Fruit fly (Drosophila melanogaster): ENCODE measurements around the gene heca.

The heca gene

DNA sequence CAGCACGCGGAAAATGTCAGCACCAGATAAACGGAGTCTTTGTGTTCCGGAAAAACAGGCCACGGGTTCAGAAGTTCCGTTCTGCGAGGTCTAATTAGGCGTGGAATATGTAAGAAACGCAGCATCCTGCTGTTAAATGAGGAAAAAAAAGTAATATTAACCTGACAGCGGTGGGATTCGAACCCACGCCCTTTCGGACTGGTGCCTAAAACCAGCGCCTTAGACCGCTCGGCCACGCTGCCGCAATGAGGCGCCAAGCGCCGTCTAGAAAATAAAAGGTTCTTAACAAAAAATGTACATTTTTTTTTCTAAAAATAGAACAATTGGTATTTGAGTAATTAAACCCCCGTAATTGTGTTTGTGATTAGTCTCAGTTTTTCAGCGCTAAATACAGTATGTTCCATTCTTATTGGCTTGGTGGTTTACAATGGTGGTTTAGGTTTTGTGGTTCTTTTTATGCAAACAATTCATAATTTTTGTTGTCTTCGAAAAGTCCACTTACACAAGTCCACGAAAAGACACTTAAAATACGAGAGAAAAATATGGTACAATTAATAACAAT, 29.8 kb upstream of the heca start (continued):
- TF ChIP-seq hb (GFP tag; IDR thresholded peaks at IDR 0.05; ENCODE audit: partially characterized antibody) (peak; percentile 46; the same call in 1 of the 3 replicates), inv (GFP tag; IDR thresholded peaks at IDR 0.05; ENCODE audit: partially characterized antibody) (peak; percentile 37; the same call in 1 of the 2 replicates), exex (tag; optimal IDR thresholded peaks at IDR 0.05) (peak; percentile 56), otp (GFP tag; IDR thresholded peaks at IDR 0.05) (0 out of 3 replicates have a peak, but pooled peaks have one; percentile 6), Scr (GFP tag; IDR thresholded peaks at IDR 0.05; ENCODE audit: partially characterized antibody) (peak; percentile 51), CG3163 (GFP tag; optimal IDR thresholded peaks at IDR 0.05) (no peak), Trl (optimal IDR thresholded peaks at IDR 0.05) (no peak), Trl (GFP tag; optimal IDR thresholded peaks at IDR 0.05) (no peak), bbx (GFP tag; IDR thresholded peaks at IDR 0.05; ENCODE audit: partially characterized antibody) (peak; percentile 56), Neu2 (GFP tag; optimal IDR thresholded peaks at IDR 0.05; ENCODE audit: borderline replicate concordance) (no peak), Lpt (GFP tag; optimal IDR thresholded peaks at IDR 0.05) (no peak), CG6765 (GFP tag; optimal IDR thresholded peaks at IDR 0.05) (no peak), CG2120 (GFP tag; optimal IDR thresholded peaks at IDR 0.05) (peak; percentile 12), HLH4C (GFP tag; IDR thresholded peaks at IDR 0.05; ENCODE audit: partially characterized antibody) (peak; percentile 62), mld (GFP tag; IDR thresholded peaks at IDR 0.05; ENCODE audit: partially characterized antibody) (0 out of 3 replicates have a peak, but pooled peaks have one; percentile 39), CG9609 (GFP tag; optimal IDR thresholded peaks at IDR 0.05) (no peak), nerfin-2 (GFP tag; IDR thresholded peaks at IDR 0.05; ENCODE audit: partially characterized antibody) (peak; percentile 50; the same call in 1 of the 2 replicates), CG18764 (GFP tag; optimal IDR thresholded peaks at IDR 0.05) (no peak), lab (GFP tag; optimal IDR thresholded peaks at IDR 0.05) (peak; percentile 21), hbn (GFP tag; IDR thresholded peaks at IDR 0.05; ENCODE audit: partially characterized antibody) (no peak), BtbVII (GFP tag; optimal IDR thresholded peaks at IDR 0.05) (no peak), amos (GFP tag; IDR thresholded peaks at IDR 0.05; ENCODE audit: partially characterized antibody) (peak; percentile 66), CG8944 (GFP tag; optimal IDR thresholded peaks at IDR 0.05) (no peak), CG31224 (GFP tag; IDR thresholded peaks at IDR 0.05) (no peak)

dm6 chr3R:30248565-30248964, 29.2 kb upstream of the heca start:
- TF ChIP-seq CG4360 (GFP tag; IDR thresholded peaks at IDR 0.05), result 0 out of 2 replicates have a peak, but pooled peaks have one; percentile 20
- TF ChIP-seq CG6689 (GFP tag; IDR thresholded peaks at IDR 0.05), result peak; percentile 40
- TF ChIP-seq CG7963 (GFP tag; IDR thresholded peaks at IDR 0.05; ENCODE audit: partially characterized antibody), result peak; percentile 92
- peak; percentile 99 for TF ChIP-seq Bdp1 (GFP tag; optimal IDR thresholded peaks at IDR 0.05)
- TF ChIP-seq CG34224 (GFP tag; IDR thresholded peaks at IDR 0.05; ENCODE audit: partially characterized antibody), result peak; percentile 34; the same call in 2 of the 3 replicates
- TF ChIP-seq Scr (GFP tag; IDR thresholded peaks at IDR 0.05; ENCODE audit: partially characterized antibody), result peak; percentile 67
- peak; percentile 43; the same call in 1 of the 4 replicates for TF ChIP-seq chinmo (GFP tag; IDR thresholded peaks at IDR 0.05; ENCODE audit: partially characterized antibody)
- TF ChIP-seq amos (GFP tag; IDR thresholded peaks at IDR 0.05; ENCODE audit: partially characterized antibody), result peak; percentile 75
- TF ChIP-seq vnd (GFP tag; IDR thresholded peaks at IDR 0.05; ENCODE audit: partially characterized antibody), result peak; percentile 71
- no peak for TF ChIP-seq CG7987 (GFP tag; optimal IDR thresholded peaks at IDR 0.05)
- peak; percentile 69 for TF ChIP-seq CG13287 (GFP tag; IDR thresholded peaks at IDR 0.05; ENCODE audit: partially characterized antibody)
- TF ChIP-seq CG10565 (GFP tag; optimal IDR thresholded peaks at IDR 0.05), result no peak
- TF ChIP-seq lola (GFP tag; optimal IDR thresholded peaks at IDR 0.05), result no peak
- no peak for TF ChIP-seq CG3065 (GFP tag; optimal IDR thresholded peaks at IDR 0.05)
- TF ChIP-seq Abd-B (GFP tag; optimal IDR thresholded peaks at IDR 0.05), result no peak
- no peak for TF ChIP-seq CrebB (tag; optimal IDR thresholded peaks at IDR 0.05)
- TF ChIP-seq CG42726 (GFP tag; IDR thresholded peaks at IDR 0.05; ENCODE audit: partially characterized antibody), result peak; percentile 89
- TF ChIP-seq HLH4C (GFP tag; IDR thresholded peaks at IDR 0.05; ENCODE audit: partially characterized antibody), result peak; percentile 81
- TF ChIP-seq mld (GFP tag; IDR thresholded peaks at IDR 0.05; ENCODE audit: partially characterized antibody), result peak; percentile 92
- TF ChIP-seq ato (GFP tag; IDR thresholded peaks at IDR 0.05; ENCODE audit: partially characterized antibody), result peak; percentile 82
- TF ChIP-seq Opbp (GFP tag; IDR thresholded peaks at IDR 0.05; ENCODE audit: partially characterized antibody), result peak; percentile 86
- TF ChIP-seq hbn (GFP tag; IDR thresholded peaks at IDR 0.05; ENCODE audit: partially characterized antibody), result peak; percentile 32
- peak; percentile 86 for TF ChIP-seq bbx (GFP tag; IDR thresholded peaks at IDR 0.05; ENCODE audit: partially characterized antibody)
- peak; percentile 88 for TF ChIP-seq Bgb (GFP tag; IDR thresholded peaks at IDR 0.05; ENCODE audit: partially characterized antibody)
- peak; percentile 48; the same call in 2 of the 3 replicates for TF ChIP-seq ci (GFP tag; IDR thresholded peaks at IDR 0.05)
- TF ChIP-seq CG4424 (GFP tag; optimal IDR thresholded peaks at IDR 0.05), result peak; percentile 100
- peak; percentile 62; the same call in 2 of the 3 replicates for TF ChIP-seq zen2 (GFP tag; IDR thresholded peaks at IDR 0.05; ENCODE audit: partially characterized antibody)
